Worm (Caenorhabditis elegans) whole organism, young adult: ENCODE results near the gene B0416.10.
A peak's percentile ranks its signal among the peaks of the same experiment; 100 is the strongest.

Experiments
- B0336.3 ChIP-seq: fragments of 200-800 bp; sonication (Bioruptor generic); IDR thresholded peaks from 2 replicates; pipeline ENCODE4 v1.3.6; 2022; ENCODE audit warnings: missing genetic modification characterization, missing compliant biosample characterization
- F22D6.2 ChIP-seq: sonication (generic microtip); optimal IDR thresholded peaks from 2 replicates; lab custom pipeline; 2016; ENCODE audit warnings: mild to moderate bottlenecking, missing genetic modification characterization, missing compliant biosample characterization
- F57A8.1 ChIP-seq: fragments of 200-800 bp; sonication (Bioruptor generic); optimal IDR thresholded peaks from 2 replicates; lab custom pipeline; 2018; ENCODE audit warnings: mild to moderate bottlenecking, missing genetic modification characterization, moderate library complexity, missing compliant biosample characterization
- K11D2.4 ChIP-seq: fragments of 200-800 bp; sonication (Bioruptor generic); IDR thresholded peaks from 2 replicates; pipeline ENCODE4 v1.3.6; 2022; ENCODE audit warnings: missing genetic modification reagents, missing genetic modification characterization, missing compliant biosample characterization
- T07F8.4 ChIP-seq: sonication (generic microtip); optimal IDR thresholded peaks from 2 replicates; lab custom pipeline; 2016; ENCODE audit warnings: mild to moderate bottlenecking, missing genetic modification characterization, moderate library complexity, missing compliant biosample characterization
- Y53F4B.3 ChIP-seq: fragments of 200-800 bp; sonication (Bioruptor generic); IDR thresholded peaks from 2 replicates; pipeline ENCODE4 v1.3.6; 2022; ENCODE audit warnings: missing genetic modification reagents, missing genetic modification characterization, missing compliant biosample characterization
- Y53G8AR.9 ChIP-seq: fragments of 200-800 bp; sonication (Bioruptor generic); conservative IDR thresholded peaks from 2 replicates; pipeline ENCODE4 v1.3.6; 2022; ENCODE audit warnings: missing genetic modification reagents, missing genetic modification characterization, missing compliant biosample characterization
- Y56A3A.18 ChIP-seq: fragments of 200-800 bp; sonication (Bioruptor generic); IDR thresholded peaks from 2 replicates; pipeline ENCODE4 v1.3.6; 2022; ENCODE audit warnings: missing genetic modification reagents, missing genetic modification characterization, missing compliant biosample characterization
- Y95B8A.8 ChIP-seq: fragments of 200-800 bp; sonication (Bioruptor generic); IDR thresholded peaks from 2 replicates; pipeline ENCODE4 v1.3.6; 2022; ENCODE audit warnings: missing genetic modification reagents, missing genetic modification characterization, missing compliant biosample characterization
- atf-7 ChIP-seq: sonication (generic microtip); optimal IDR thresholded peaks from 2 replicates; lab custom pipeline; 2017; ENCODE audit warnings: mild to moderate bottlenecking, missing genetic modification characterization, missing compliant biosample characterization
- attf-3 ChIP-seq: fragments of 200-800 bp; sonication (Bioruptor generic); conservative IDR thresholded peaks from 2 replicates; pipeline ENCODE4 v1.3.6; 2022; ENCODE audit warnings: missing genetic modification reagents, missing genetic modification characterization, missing compliant biosample characterization
- attf-6 ChIP-seq: fragments of 200-800 bp; sonication (Bioruptor generic); IDR thresholded peaks from 2 replicates; pipeline ENCODE4 v1.3.6; 2022; ENCODE audit warnings: missing genetic modification reagents, missing genetic modification characterization, missing compliant biosample characterization
- cebp-1 ChIP-seq, 2 experiments: fragments of 200-800 bp in 1 of 2; sonication (Bioruptor generic) in 1 of 2; sonication (generic microtip) in 1 of 2; IDR thresholded peaks in 1 of 2; optimal IDR thresholded peaks in 1 of 2; 2 replicates each; pipeline versions ENCODE4 v1.3.6 to Lab custom; 2017 to 2022; ENCODE audit warnings: missing compliant biosample characterization in 2 of 2, missing genetic modification characterization in 2 of 2, mild to moderate bottlenecking in 1 of 2, missing genetic modification reagents in 1 of 2, moderate library complexity in 1 of 2
- cebp-2 ChIP-seq: fragments of 200-800 bp; sonication (Bioruptor generic); IDR thresholded peaks from 2 replicates; pipeline ENCODE4 v1.3.6; 2022; ENCODE audit warnings: missing genetic modification characterization, missing compliant biosample characterization
- ceh-58 ChIP-seq: fragments of 200-800 bp; sonication (Bioruptor generic); IDR thresholded peaks from 2 replicates; pipeline ENCODE4 v1.3.6; 2022; ENCODE audit warnings: missing genetic modification characterization, missing compliant biosample characterization
- ceh-91 ChIP-seq: fragments of 200-800 bp; sonication (Bioruptor generic); IDR thresholded peaks from 2 replicates; pipeline ENCODE4 v1.3.6; 2022; ENCODE audit warnings: missing genetic modification reagents, missing genetic modification characterization, missing compliant biosample characterization
- chd-7 ChIP-seq: sonication (generic microtip); optimal IDR thresholded peaks from 2 replicates; lab custom pipeline; 2016; ENCODE audit warnings: mild to moderate bottlenecking, missing genetic modification characterization, moderate library complexity, missing compliant biosample characterization
- dox-1 ChIP-seq: fragments of 200-800 bp; sonication (Bioruptor generic); IDR thresholded peaks from 2 replicates; pipeline ENCODE4 v1.3.6; 2022; ENCODE audit warnings: missing genetic modification reagents, missing genetic modification characterization, missing compliant biosample characterization
- dpff-1 ChIP-seq: sonication (generic microtip); optimal IDR thresholded peaks from 2 replicates; lab custom pipeline; 2017; ENCODE audit warnings: mild to moderate bottlenecking, missing genetic modification characterization, missing compliant biosample characterization
- egl-18 ChIP-seq: fragments of 200-800 bp; sonication (Bioruptor generic); IDR thresholded peaks from 2 replicates; pipeline ENCODE4 v1.3.6; 2022; ENCODE audit warnings: missing genetic modification reagents, missing genetic modification characterization, missing compliant biosample characterization
- hmg-1.2 ChIP-seq: fragments of 200-800 bp; sonication (Bioruptor generic); IDR thresholded peaks from 2 replicates; pipeline ENCODE4 v1.3.6; 2022; ENCODE audit warnings: missing genetic modification reagents, missing genetic modification characterization, missing compliant biosample characterization
- lag-1 ChIP-seq: fragments of 200-800 bp; sonication (Bioruptor generic); IDR thresholded peaks from 2 replicates; pipeline ENCODE4 v1.3.6; 2022; ENCODE audit warnings: missing genetic modification reagents, missing genetic modification characterization, missing compliant biosample characterization
- let-526 ChIP-seq: fragments of 200-800 bp; sonication (Bioruptor generic); IDR thresholded peaks from 2 replicates; pipeline ENCODE4 v1.3.6; 2022; ENCODE audit warnings: missing genetic modification reagents, missing genetic modification characterization, missing compliant biosample characterization
- let-607 ChIP-seq, 2 experiments: fragments of 200-800 bp in 1 of 2; sonication (Bioruptor generic) in 1 of 2; sonication (generic microtip) in 1 of 2; optimal IDR thresholded peaks; 2 replicates each; lab custom pipeline; 2016 to 2018; ENCODE audit warnings: mild to moderate bottlenecking in 2 of 2, missing compliant biosample characterization in 2 of 2, missing genetic modification characterization in 2 of 2, moderate library complexity in 2 of 2, missing genotype in 1 of 2
- lin-26 ChIP-seq: fragments of 200-800 bp; sonication (Bioruptor generic); IDR thresholded peaks from 2 replicates; pipeline ENCODE4 v1.3.6; 2022; ENCODE audit warnings: missing genetic modification reagents, missing genetic modification characterization, missing compliant biosample characterization
- madf-10 ChIP-seq: sonication (generic microtip); optimal IDR thresholded peaks from 2 replicates; lab custom pipeline; 2016; ENCODE audit warnings: mild to moderate bottlenecking, missing genetic modification characterization, missing compliant biosample characterization
- madf-6 ChIP-seq: fragments of 200-800 bp; sonication (Bioruptor generic); IDR thresholded peaks from 2 replicates; pipeline ENCODE4 v1.3.6; 2022; ENCODE audit warnings: missing genetic modification reagents, missing genetic modification characterization, missing compliant biosample characterization
- madf-8 ChIP-seq: fragments of 200-800 bp; sonication (Bioruptor generic); conservative IDR thresholded peaks from 2 replicates; pipeline ENCODE4 v1.3.6; 2022; ENCODE audit warnings: missing genetic modification reagents, missing genetic modification characterization, missing compliant biosample characterization
- nfyb-1 ChIP-seq: fragments of 200-800 bp; sonication (Bioruptor generic); IDR thresholded peaks from 2 replicates; pipeline ENCODE4 v1.3.6; 2022; ENCODE audit warnings: missing genetic modification reagents, missing genetic modification characterization, missing compliant biosample characterization
- nhr-27 ChIP-seq: fragments of 200-800 bp; sonication (Bioruptor generic); optimal IDR thresholded peaks from 2 replicates; lab custom pipeline; 2018; ENCODE audit warnings: mild to moderate bottlenecking, missing genetic modification characterization, moderate library complexity, missing compliant biosample characterization
- nhr-80 ChIP-seq: sonication (generic microtip); optimal IDR thresholded peaks from 2 replicates; lab custom pipeline; 2016; ENCODE audit warnings: missing genetic modification characterization, missing compliant biosample characterization
- nhr-90 ChIP-seq: sonication (generic microtip); optimal IDR thresholded peaks from 2 replicates; lab custom pipeline; 2016; ENCODE audit warnings: missing genotype, mild to moderate bottlenecking, missing genetic modification characterization, missing compliant biosample characterization
- pbrm-1 ChIP-seq: fragments of 200-800 bp; sonication (Bioruptor generic); IDR thresholded peaks from 2 replicates; pipeline ENCODE4 v1.3.6; 2022; ENCODE audit warnings: missing genetic modification reagents, missing genetic modification characterization, missing compliant biosample characterization
- pha-4 ChIP-seq: fragments of 150-350 bp; sonication (generic microtip); optimal IDR thresholded peaks from 2 replicates; lab custom pipeline; 2014; ENCODE audit warnings: missing biosample characterization, missing genetic modification reagents, missing genetic modification characterization
- snpc-1.3 ChIP-seq: sonication (generic microtip); optimal IDR thresholded peaks from 2 replicates; lab custom pipeline; 2017; ENCODE audit warnings: missing genetic modification characterization, mild to moderate bottlenecking, missing compliant biosample characterization, antibody characterized with exemption, moderate library complexity, missing genotype, missing genetic modification reagents; ENCODE audit not compliant: insufficient read depth
- snpc-3.4 ChIP-seq: sonication (generic microtip); optimal IDR thresholded peaks from 2 replicates; lab custom pipeline; 2017; ENCODE audit warnings: missing genetic modification characterization, mild to moderate bottlenecking, missing compliant biosample characterization, antibody characterized with exemption, moderate library complexity, missing genotype, missing genetic modification reagents
- sptf-2 ChIP-seq: fragments of 200-800 bp; sonication (Bioruptor generic); optimal IDR thresholded peaks from 2 replicates; lab custom pipeline; 2018; ENCODE audit warnings: mild to moderate bottlenecking, missing genetic modification characterization, missing compliant biosample characterization
- tbp1 ChIP-seq: fragments of 200-800 bp; sonication (Bioruptor generic); optimal IDR thresholded peaks from 2 replicates; lab custom pipeline; 2018; ENCODE audit warnings: mild to moderate bottlenecking, missing genetic modification characterization, missing compliant biosample characterization
- tlf-1 ChIP-seq: fragments of 200-800 bp; sonication (Bioruptor generic); optimal IDR thresholded peaks from 2 replicates; lab custom pipeline; 2018; ENCODE audit warnings: mild to moderate bottlenecking, missing genetic modification characterization, missing compliant biosample characterization
- unc-130 ChIP-seq: sonication (generic microtip); optimal IDR thresholded peaks from 2 replicates; lab custom pipeline; 2016; ENCODE audit warnings: missing genetic modification reagents, missing genetic modification characterization, missing compliant biosample characterization
- ztf-22 ChIP-seq: fragments of 200-800 bp; sonication (Bioruptor generic); optimal IDR thresholded peaks from 2 replicates; lab custom pipeline; 2018; ENCODE audit warnings: mild to moderate bottlenecking, missing genetic modification characterization, moderate library complexity, missing compliant biosample characterization
- ztf-3 ChIP-seq: fragments of 200-800 bp; sonication (Bioruptor generic); optimal IDR thresholded peaks from 2 replicates; lab custom pipeline; 2018; ENCODE audit warnings: mild to moderate bottlenecking, missing genetic modification characterization, missing compliant biosample characterization

The B0416.10 gene

ce11 chrX:9268373-9268772, 6.1 kb downstream of the B0416.10 start:
- no peak for TF ChIP-seq lag-1
- TF ChIP-seq hmg-1.2 (GFP tag; lab: Robert Waterston, UW): 0 out of 2 replicates have a peak, but pooled peaks have one; percentile 10
- TF ChIP-seq cebp-1 (GFP tag; IDR thresholded peaks at IDR 0.05; lab: Robert Waterston, UW): no peak
- peak; percentile 9 for TF ChIP-seq cebp-1 (tag; optimal IDR thresholded peaks at IDR 0.05; lab: Kevin White, UChicago)
- TF ChIP-seq Y53G8AR.9: 0 out of 2 replicates have a peak, but pooled peaks have one; percentile 38
- TF ChIP-seq ztf-3 (GFP tag; lab: Kevin White, UChicago): no peak
- TF ChIP-seq Y56A3A.18: peak; percentile 55; the same call in 1 of the 2 replicates
- 0 out of 2 replicates have a peak, but pooled peaks have one; percentile 39 for TF ChIP-seq cebp-2
- TF ChIP-seq, all 124 proteins: peak for 5

ce11 chrX:9266512-9266911, 8.0 kb downstream of the B0416.10 start:
- TF ChIP-seq snpc-1.3 (tag; lab: Kevin White, UChicago) (no peak), nhr-80 (peak; percentile 76), dox-1 (GFP tag; lab: Robert Waterston, UW) (peak; percentile 46; the same call in 1 of the 2 replicates), hmg-1.2 (GFP tag; lab: Robert Waterston, UW) (peak; percentile 14; the same call in 1 of the 2 replicates)

ce11 chrX:9264636-9265035, 9.8 kb downstream of the B0416.10 start:
- TF ChIP-seq tbp1 (GFP tag; lab: Kevin White, UChicago) (peak; percentile 27), atf-7 (tag; lab: Kevin White, UChicago) (peak; percentile 61), nhr-90 (peak; percentile 3), let-607 (tag; optimal IDR thresholded peaks at IDR 0.05; lab: Kevin White, UChicago) (peak in 1 of 2 experiments; percentile 32), Y53G8AR.9 (0 out of 2 replicates have a peak, but pooled peaks have one; percentile 29), madf-6 (no peak), dox-1 (GFP tag; lab: Robert Waterston, UW) (peak; percentile 40; the same call in 1 of the 2 replicates), snpc-3.4 (tag; lab: Kevin White, UChicago) (peak; percentile 0), nhr-80 (peak; percentile 91), tlf-1 (GFP tag; lab: Kevin White, UChicago) (peak; percentile 29), Y95B8A.8 (GFP tag; lab: Robert Waterston, UW) (no peak), T07F8.4 (no peak), nhr-27 (tag; lab: Kevin White, UChicago) (no peak), cebp-1 (GFP tag; IDR thresholded peaks at IDR 0.05; lab: Robert Waterston, UW) (peak; percentile 35; the same call in 1 of the 2 replicates), cebp-1 (tag; optimal IDR thresholded peaks at IDR 0.05; lab: Kevin White, UChicago) (peak; percentile 69), Y56A3A.18 (peak; percentile 13; the same call in 1 of the 2 replicates), Y53F4B.3 (GFP tag; lab: Robert Waterston, UW) (no peak), let-526 (GFP tag; lab: Robert Waterston, UW) (peak; percentile 46; the same call in 1 of the 2 replicates), nfyb-1 (GFP tag; lab: Robert Waterston, UW) (peak; percentile 46; the same call in 1 of the 2 replicates), F22D6.2 (tag; lab: Kevin White, UChicago) (peak; percentile 30), madf-10 (tag; lab: Kevin White, UChicago) (peak; percentile 40), pha-4 (tag; lab: Kevin White, UChicago) (peak; percentile 71), B0336.3 (GFP tag; lab: Robert Waterston, UW) (peak; percentile 44; the same call in 1 of the 2 replicates), K11D2.4 (GFP tag; lab: Robert Waterston, UW) (peak; percentile 54; the same call in 1 of the 2 replicates), unc-130 (GFP tag; lab: Kevin White, UChicago) (no peak), pbrm-1 (0 out of 2 replicates have a peak, but pooled peaks have one; percentile 27), ztf-22 (peak; percentile 16)

ce11 chrX:9264231-9264630, 10.2 kb downstream of the B0416.10 start, which contains the start of gene F18G5.6:
F18G5.6 (minus strand) TSS chrX:9264331.
- no peak for TF ChIP-seq ceh-91
- no peak for TF ChIP-seq lin-26
- TF ChIP-seq egl-18 (GFP tag; lab: Robert Waterston, UW): no peak
- TF ChIP-seq attf-6 (GFP tag; lab: Robert Waterston, UW): no peak
- TF ChIP-seq K11D2.4 (GFP tag; lab: Robert Waterston, UW): no peak
- TF ChIP-seq attf-3: no peak
- no peak for TF ChIP-seq dpff-1 (tag; lab: Kevin White, UChicago)
- TF ChIP-seq tlf-1 (GFP tag; lab: Kevin White, UChicago): no peak
- no peak for TF ChIP-seq pbrm-1
- TF ChIP-seq ceh-58 (GFP tag; lab: Robert Waterston, UW): no peak
- TF ChIP-seq T07F8.4: no peak
- TF ChIP-seq atf-7 (tag; lab: Kevin White, UChicago): no peak
- TF ChIP-seq sptf-2 (GFP tag; lab: Kevin White, UChicago): no peak
- no peak for TF ChIP-seq madf-8 (GFP tag; lab: Robert Waterston, UW)
- no peak for TF ChIP-seq F57A8.1 (GFP tag; lab: Kevin White, UChicago)
- TF ChIP-seq chd-7: no peak
